Worm (Caenorhabditis elegans): Measurements from ENCODE around the gene nhr-271.
A peak's percentile ranks its signal among the peaks of the same experiment; 100 is the strongest.

The nhr-271 gene

ce11 chrV:16610791-16611385 is 30.6 kb upstream of the nhr-271 start, which contains the start of gene srw-54:
srw-54 (plus strand) TSS chrV:16611335.
- no peak for TF ChIP-seq mes-4 (tag; optimal IDR thresholded peaks at IDR 0.05)
- peak; percentile 8 for TF ChIP-seq nhr-80 (tag; optimal IDR thresholded peaks at IDR 0.05)

ce11 chrV:16610094-16610493 is 29.8 kb upstream of the nhr-271 start:
- no peak for TF ChIP-seq hmg-1.2 (GFP tag; IDR thresholded peaks at IDR 0.05)
- TF ChIP-seq ceh-79 (tag; optimal IDR thresholded peaks at IDR 0.05), result no peak
- peak; percentile 42 for TF ChIP-seq nhr-80 (tag; optimal IDR thresholded peaks at IDR 0.05)
- no peak for TF ChIP-seq gei-17 (GFP tag; optimal IDR thresholded peaks at IDR 0.05)

- TF ChIP-seq ceh-40 (GFP tag; IDR thresholded peaks at IDR 0.05) (no peak), ceh-91 (GFP tag; IDR thresholded peaks at IDR 0.05) (no peak), egl-44 (GFP tag; IDR thresholded peaks at IDR 0.05) (no peak), Y79H2A.3 (GFP tag; conservative IDR thresholded peaks at IDR 0.05) (no peak), dox-1 (GFP tag; IDR thresholded peaks at IDR 0.05) (no peak), ceh-27 (GFP tag; optimal IDR thresholded peaks at IDR 0.05) (no peak), athp-1 (tag; optimal IDR thresholded peaks at IDR 0.05) (no peak), ama-1 (optimal IDR thresholded peaks at IDR 0.05) (no peak), ama-1 (GFP tag; optimal IDR thresholded peaks at IDR 0.05) (no peak), ztf-28 (GFP tag; IDR thresholded peaks at IDR 0.05) (no peak), sea-2 (GFP tag; IDR thresholded peaks at IDR 0.05) (no peak), ets-4 (GFP tag; optimal IDR thresholded peaks at IDR 0.05) (no peak), hmg-1.2 (GFP tag; IDR thresholded peaks at IDR 0.05) (no peak), hsf-1 (GFP tag; IDR thresholded peaks at IDR 0.05) (no peak), Y53F4B.3 (GFP tag; IDR thresholded peaks at IDR 0.05) (no peak), madf-3 (GFP tag; IDR thresholded peaks at IDR 0.05) (no peak)
Measured at ce11 chrV:16608478-16608877, 28.2 kb upstream of the nhr-271 start.

- TF ChIP-seq sptf-2 (GFP tag; optimal IDR thresholded peaks at IDR 0.05) (no peak), lin-26 (GFP tag; IDR thresholded peaks at IDR 0.05) (no peak)
Measured at ce11 chrV:16606313-16606712, 26.0 kb upstream of the nhr-271 start, which contains the start of gene Y32B12C.1. Y32B12C.1 (plus strand) TSS chrV:16606613.

- TF ChIP-seq F39B2.1 (GFP tag; IDR thresholded peaks at IDR 0.05), result no peak
- no peak for TF ChIP-seq ceh-58 (GFP tag; IDR thresholded peaks at IDR 0.05)
- no peak for TF ChIP-seq sdz-38 (tag; optimal IDR thresholded peaks at IDR 0.05)
- no peak for TF ChIP-seq hrde-1 (tag; optimal IDR thresholded peaks at IDR 0.05; ENCODE audit: borderline replicate concordance)
- no peak for TF ChIP-seq him-1 (tag; optimal IDR thresholded peaks at IDR 0.05)
- no peak for TF ChIP-seq ets-4 (GFP tag; optimal IDR thresholded peaks at IDR 0.05)
- 0 out of 2 replicates have a peak, but pooled peaks have one; percentile 33 for TF ChIP-seq dox-1 (GFP tag; IDR thresholded peaks at IDR 0.05)
- TF ChIP-seq ztf-18 (tag; optimal IDR thresholded peaks at IDR 0.05), result no peak
- no peak for TF ChIP-seq C06A6.2 (GFP tag; conservative IDR thresholded peaks at IDR 0.05)
- no peak for TF ChIP-seq zim-3 (tag; optimal IDR thresholded peaks at IDR 0.05)
- TF ChIP-seq nhr-80 (tag; optimal IDR thresholded peaks at IDR 0.05), result peak; percentile 77
- TF ChIP-seq nhr-90 (tag; optimal IDR thresholded peaks at IDR 0.05), result no peak
- TF ChIP-seq Y53G8AR.9 (GFP tag; conservative IDR thresholded peaks at IDR 0.05), result no peak
- no peak for TF ChIP-seq attf-5 (GFP tag; optimal IDR thresholded peaks at IDR 0.05)
- no peak for TF ChIP-seq K11D2.4 (GFP tag; IDR thresholded peaks at IDR 0.05)
Measured at ce11 chrV:16605463-16605862, 25.1 kb upstream of the nhr-271 start.

Measured in whole organism, young adult.